Worm (Caenorhabditis elegans) whole organism, young adult: ENCODE results near the gene Y39A1A.27.

Experiments
- B0019.2 ChIP-seq: fragments of 200-800 bp; sonication (Bioruptor generic); conservative IDR thresholded peaks from 2 replicates; pipeline ENCODE4 v1.3.6; 2022; ENCODE audit warnings: missing genetic modification reagents, missing genetic modification characterization, missing compliant biosample characterization
- D2030.7 ChIP-seq: fragments of 200-800 bp; sonication (Bioruptor generic); IDR thresholded peaks from 2 replicates; pipeline ENCODE4 v1.3.6; 2022; ENCODE audit warnings: missing genetic modification reagents, missing genetic modification characterization, missing compliant biosample characterization
- F22D6.2 ChIP-seq: sonication (generic microtip); optimal IDR thresholded peaks from 2 replicates; lab custom pipeline; 2016; ENCODE audit warnings: mild to moderate bottlenecking, missing genetic modification characterization, missing compliant biosample characterization
- F33H1.4 ChIP-seq: fragments of 200-800 bp; sonication (Bioruptor generic); IDR thresholded peaks from 2 replicates; pipeline ENCODE4 v1.3.6; 2022; ENCODE audit warnings: missing genetic modification reagents, missing genetic modification characterization, missing compliant biosample characterization
- F55B11.4 ChIP-seq: sonication (generic microtip); optimal IDR thresholded peaks from 2 replicates; lab custom pipeline; 2016; ENCODE audit warnings: missing compliant biosample characterization, missing genetic modification characterization, borderline replicate concordance; ENCODE audit not compliant: insufficient read depth
- F57A8.1 ChIP-seq: fragments of 200-800 bp; sonication (Bioruptor generic); optimal IDR thresholded peaks from 2 replicates; lab custom pipeline; 2018; ENCODE audit warnings: mild to moderate bottlenecking, missing genetic modification characterization, moderate library complexity, missing compliant biosample characterization
- K12H6.12 ChIP-seq: fragments of 200-800 bp; sonication (Bioruptor generic); optimal IDR thresholded peaks from 2 replicates; lab custom pipeline; 2018; ENCODE audit warnings: mild to moderate bottlenecking, missing genetic modification characterization, missing compliant biosample characterization
- T07F8.4 ChIP-seq: sonication (generic microtip); optimal IDR thresholded peaks from 2 replicates; lab custom pipeline; 2016; ENCODE audit warnings: mild to moderate bottlenecking, missing genetic modification characterization, moderate library complexity, missing compliant biosample characterization
- Y53F4B.3 ChIP-seq: fragments of 200-800 bp; sonication (Bioruptor generic); IDR thresholded peaks from 2 replicates; pipeline ENCODE4 v1.3.6; 2022; ENCODE audit warnings: missing genetic modification reagents, missing genetic modification characterization, missing compliant biosample characterization
- Y67H2A.10 ChIP-seq: fragments of 200-800 bp; sonication (Bioruptor generic); conservative IDR thresholded peaks from 2 replicates; pipeline ENCODE4 v1.3.6; 2022; ENCODE audit warnings: missing genetic modification reagents, missing genetic modification characterization, missing compliant biosample characterization
- Y95B8A.8 ChIP-seq: fragments of 200-800 bp; sonication (Bioruptor generic); IDR thresholded peaks from 2 replicates; pipeline ENCODE4 v1.3.6; 2022; ENCODE audit warnings: missing genetic modification reagents, missing genetic modification characterization, missing compliant biosample characterization
- ZK185.1 ChIP-seq: sonication (generic microtip); optimal IDR thresholded peaks from 2 replicates; lab custom pipeline; 2016; ENCODE audit warnings: mild to moderate bottlenecking, missing genetic modification characterization, missing compliant biosample characterization; ENCODE audit not compliant: poor library complexity, severe bottlenecking
- aptf-2 ChIP-seq: fragments of 200-800 bp; sonication (Bioruptor generic); conservative IDR thresholded peaks from 2 replicates; pipeline ENCODE4 v1.3.6; 2022; ENCODE audit warnings: missing genetic modification reagents, missing genetic modification characterization, missing compliant biosample characterization
- atf-7 ChIP-seq: sonication (generic microtip); optimal IDR thresholded peaks from 2 replicates; lab custom pipeline; 2017; ENCODE audit warnings: mild to moderate bottlenecking, missing genetic modification characterization, missing compliant biosample characterization
- attf-5 ChIP-seq: fragments of 200-800 bp; sonication (Bioruptor generic); optimal IDR thresholded peaks from 2 replicates; lab custom pipeline; 2018; ENCODE audit warnings: mild to moderate bottlenecking, missing genetic modification characterization, missing compliant biosample characterization
- cebp-2 ChIP-seq: fragments of 200-800 bp; sonication (Bioruptor generic); IDR thresholded peaks from 2 replicates; pipeline ENCODE4 v1.3.6; 2022; ENCODE audit warnings: missing genetic modification characterization, missing compliant biosample characterization
- ceh-27 ChIP-seq: fragments of 200-800 bp; sonication (Bioruptor generic); optimal IDR thresholded peaks from 2 replicates; lab custom pipeline; 2018; ENCODE audit warnings: mild to moderate bottlenecking, missing genetic modification characterization, moderate library complexity, missing compliant biosample characterization
- ceh-79 ChIP-seq: sonication (generic microtip); optimal IDR thresholded peaks from 2 replicates; lab custom pipeline; 2017; ENCODE audit warnings: mild to moderate bottlenecking, missing genetic modification characterization, missing compliant biosample characterization
- ceh-91 ChIP-seq: fragments of 200-800 bp; sonication (Bioruptor generic); IDR thresholded peaks from 2 replicates; pipeline ENCODE4 v1.3.6; 2022; ENCODE audit warnings: missing genetic modification reagents, missing genetic modification characterization, missing compliant biosample characterization
- dox-1 ChIP-seq: fragments of 200-800 bp; sonication (Bioruptor generic); IDR thresholded peaks from 2 replicates; pipeline ENCODE4 v1.3.6; 2022; ENCODE audit warnings: missing genetic modification reagents, missing genetic modification characterization, missing compliant biosample characterization
- dpff-1 ChIP-seq: sonication (generic microtip); optimal IDR thresholded peaks from 2 replicates; lab custom pipeline; 2017; ENCODE audit warnings: mild to moderate bottlenecking, missing genetic modification characterization, missing compliant biosample characterization
- dpl-1 ChIP-seq: fragments of 150-350 bp; optimal IDR thresholded peaks from 2 replicates; lab custom pipeline; 2014; ENCODE audit warnings: missing biosample characterization, missing genetic modification reagents, missing genetic modification characterization
- efl-1 ChIP-seq: fragments of 150-350 bp; optimal IDR thresholded peaks from 2 replicates; lab custom pipeline; 2014; ENCODE audit warnings: missing biosample characterization, missing genetic modification reagents, missing genetic modification characterization
- ets-4 ChIP-seq: fragments of 200-800 bp; sonication (Bioruptor generic); optimal IDR thresholded peaks from 2 replicates; lab custom pipeline; 2018; ENCODE audit warnings: mild to moderate bottlenecking, missing genetic modification characterization, missing compliant biosample characterization
- hmg-20 ChIP-seq: fragments of 200-800 bp; sonication (Bioruptor generic); IDR thresholded peaks from 2 replicates; pipeline ENCODE4 v1.3.6; 2022; ENCODE audit warnings: missing genetic modification reagents, missing genetic modification characterization, missing compliant biosample characterization
- lag-1 ChIP-seq: fragments of 200-800 bp; sonication (Bioruptor generic); IDR thresholded peaks from 2 replicates; pipeline ENCODE4 v1.3.6; 2022; ENCODE audit warnings: missing genetic modification reagents, missing genetic modification characterization, missing compliant biosample characterization
- lin-26 ChIP-seq: fragments of 200-800 bp; sonication (Bioruptor generic); IDR thresholded peaks from 2 replicates; pipeline ENCODE4 v1.3.6; 2022; ENCODE audit warnings: missing genetic modification reagents, missing genetic modification characterization, missing compliant biosample characterization
- lin-40 ChIP-seq: sonication (generic microtip); optimal IDR thresholded peaks from 2 replicates; lab custom pipeline; 2016; ENCODE audit warnings: missing genetic modification characterization, mild to moderate bottlenecking, missing compliant biosample characterization, missing genotype, missing genetic modification reagents
- lin-54 ChIP-seq: fragments of 200-800 bp; sonication (Bioruptor generic); optimal IDR thresholded peaks from 2 replicates; lab custom pipeline; 2018; ENCODE audit warnings: mild to moderate bottlenecking, missing genetic modification characterization, missing compliant biosample characterization
- lsy-27 ChIP-seq: sonication (generic microtip); optimal IDR thresholded peaks from 2 replicates; lab custom pipeline; 2017; ENCODE audit warnings: missing genetic modification characterization, mild to moderate bottlenecking, missing compliant biosample characterization, antibody characterized with exemption, missing genotype, borderline replicate concordance; ENCODE audit not compliant: insufficient read depth
- madf-6 ChIP-seq: fragments of 200-800 bp; sonication (Bioruptor generic); IDR thresholded peaks from 2 replicates; pipeline ENCODE4 v1.3.6; 2022; ENCODE audit warnings: missing genetic modification reagents, missing genetic modification characterization, missing compliant biosample characterization
- madf-8 ChIP-seq: fragments of 200-800 bp; sonication (Bioruptor generic); conservative IDR thresholded peaks from 2 replicates; pipeline ENCODE4 v1.3.6; 2022; ENCODE audit warnings: missing genetic modification reagents, missing genetic modification characterization, missing compliant biosample characterization
- mcd-1 ChIP-seq: fragments of 200-800 bp; sonication (Bioruptor generic); IDR thresholded peaks from 2 replicates; pipeline ENCODE4 v1.3.6; 2022; ENCODE audit warnings: missing genetic modification reagents, missing genetic modification characterization, missing compliant biosample characterization
- mes-4 ChIP-seq: sonication (generic microtip); optimal IDR thresholded peaks from 2 replicates; lab custom pipeline; 2016; ENCODE audit warnings: missing genotype, missing genetic modification characterization, missing compliant biosample characterization
- mxl-1 ChIP-seq: sonication (generic microtip); optimal IDR thresholded peaks from 2 replicates; lab custom pipeline; 2016; ENCODE audit warnings: missing genetic modification characterization, missing compliant biosample characterization
- nfya-1 ChIP-seq: sonication (generic microtip); optimal IDR thresholded peaks from 2 replicates; lab custom pipeline; 2017; ENCODE audit warnings: antibody characterized with exemption, missing compliant biosample characterization, missing genetic modification characterization, borderline replicate concordance; ENCODE audit not compliant: insufficient read depth
- nfya-2 ChIP-seq: fragments of 200-800 bp; sonication (Bioruptor generic); IDR thresholded peaks from 2 replicates; pipeline ENCODE4 v1.3.6; 2022; ENCODE audit warnings: missing genetic modification reagents, missing genetic modification characterization, missing compliant biosample characterization
- nfyb-1 ChIP-seq: fragments of 200-800 bp; sonication (Bioruptor generic); IDR thresholded peaks from 2 replicates; pipeline ENCODE4 v1.3.6; 2022; ENCODE audit warnings: missing genetic modification reagents, missing genetic modification characterization, missing compliant biosample characterization
- nhr-90 ChIP-seq: sonication (generic microtip); optimal IDR thresholded peaks from 2 replicates; lab custom pipeline; 2016; ENCODE audit warnings: missing genotype, mild to moderate bottlenecking, missing genetic modification characterization, missing compliant biosample characterization
- rcor-1 ChIP-seq: fragments of 200-800 bp; sonication (Bioruptor generic); IDR thresholded peaks from 2 replicates; pipeline ENCODE4 v1.3.6; 2022; ENCODE audit warnings: missing genetic modification reagents, missing genetic modification characterization, missing compliant biosample characterization
- sea-2 ChIP-seq: fragments of 200-800 bp; sonication (Bioruptor generic); IDR thresholded peaks from 2 replicates; pipeline ENCODE4 v1.3.6; 2022; ENCODE audit warnings: missing genetic modification characterization, missing compliant biosample characterization
- snpc-1.3 ChIP-seq: sonication (generic microtip); optimal IDR thresholded peaks from 2 replicates; lab custom pipeline; 2017; ENCODE audit warnings: missing genetic modification characterization, mild to moderate bottlenecking, missing compliant biosample characterization, antibody characterized with exemption, moderate library complexity, missing genotype, missing genetic modification reagents; ENCODE audit not compliant: insufficient read depth
- unc-130 ChIP-seq: sonication (generic microtip); optimal IDR thresholded peaks from 2 replicates; lab custom pipeline; 2016; ENCODE audit warnings: missing genetic modification reagents, missing genetic modification characterization, missing compliant biosample characterization
- ztf-18 ChIP-seq: sonication (generic microtip); optimal IDR thresholded peaks from 2 replicates; lab custom pipeline; 2016; ENCODE audit warnings: missing genotype, mild to moderate bottlenecking, missing genetic modification characterization, missing compliant biosample characterization
- ztf-25 ChIP-seq: fragments of 200-800 bp; sonication (Bioruptor generic); IDR thresholded peaks from 2 replicates; pipeline ENCODE4 v1.3.6; 2022; ENCODE audit warnings: missing genetic modification reagents, missing genetic modification characterization, missing compliant biosample characterization
- ztf-28 ChIP-seq: fragments of 200-800 bp; sonication (Bioruptor generic); IDR thresholded peaks from 2 replicates; pipeline ENCODE4 v1.3.6; 2022; ENCODE audit warnings: missing genetic modification reagents, missing genetic modification characterization, missing compliant biosample characterization
- ztf-3 ChIP-seq: fragments of 200-800 bp; sonication (Bioruptor generic); optimal IDR thresholded peaks from 2 replicates; lab custom pipeline; 2018; ENCODE audit warnings: mild to moderate bottlenecking, missing genetic modification characterization, missing compliant biosample characterization
- ztf-6 ChIP-seq: fragments of 200-800 bp; sonication (Bioruptor generic); IDR thresholded peaks from 2 replicates; pipeline ENCODE4 v1.3.6; 2022; ENCODE audit warnings: missing genetic modification reagents, missing genetic modification characterization, missing compliant biosample characterization

Gene Y39A1A.27

DNA sequence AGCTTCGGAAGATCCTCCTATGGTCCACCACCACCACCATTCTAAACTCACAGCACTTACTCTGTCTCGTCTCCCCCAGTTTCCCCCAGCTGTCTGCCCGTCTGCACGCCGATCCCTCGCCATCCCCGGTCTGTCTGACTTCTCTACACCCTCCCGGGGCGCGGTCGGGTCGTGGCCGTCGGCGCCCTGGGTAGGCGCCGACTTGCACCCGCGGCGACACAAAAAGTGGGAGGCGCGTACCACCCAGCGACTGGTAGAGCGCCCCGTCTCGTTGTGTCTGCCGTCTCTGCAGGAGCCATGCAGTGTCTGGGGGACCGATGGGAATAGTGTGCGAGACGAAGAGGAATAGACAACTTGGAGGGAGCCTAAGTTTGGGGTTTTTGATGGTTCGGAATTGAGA is 4.7 kb upstream of the Y39A1A.27 start:
- no peak for TF ChIP-seq nfya-1 (tag; lab: Kevin White, UChicago)
- TF ChIP-seq atf-7 (tag; lab: Kevin White, UChicago) = no peak
- TF ChIP-seq nfya-2 (GFP tag; lab: Robert Waterston, UW) = no peak
- TF ChIP-seq unc-130 (GFP tag; lab: Kevin White, UChicago) = no peak
- 0 out of 2 replicates have a peak, but pooled peaks have one; percentile 31 for TF ChIP-seq lin-26 (GFP tag; lab: Robert Waterston, UW)
- peak; percentile 78 for TF ChIP-seq ceh-27 (GFP tag; lab: Kevin White, UChicago)
- no peak for TF ChIP-seq aptf-2
- no peak for TF ChIP-seq ztf-3 (GFP tag; lab: Kevin White, UChicago)
- no peak for TF ChIP-seq cebp-2 (GFP tag; lab: Robert Waterston, UW)
- TF ChIP-seq mxl-1 (tag; lab: Kevin White, UChicago) = no peak
- TF ChIP-seq F55B11.4 (tag; lab: Kevin White, UChicago) = no peak
- no peak for TF ChIP-seq ceh-91 (GFP tag; lab: Robert Waterston, UW)
- peak; percentile 46 for TF ChIP-seq ets-4 (GFP tag; lab: Kevin White, UChicago)
- no peak for TF ChIP-seq ztf-28 (GFP tag; lab: Robert Waterston, UW)
- no peak for TF ChIP-seq ztf-25 (GFP tag; lab: Robert Waterston, UW)
- no peak for TF ChIP-seq snpc-1.3 (tag; lab: Kevin White, UChicago)
- no peak for TF ChIP-seq F22D6.2 (tag; lab: Kevin White, UChicago)
- no peak for TF ChIP-seq mes-4 (tag; lab: Kevin White, UChicago)
- no peak for TF ChIP-seq Y53F4B.3
- no peak for TF ChIP-seq lag-1 (GFP tag; lab: Robert Waterston, UW)
- TF ChIP-seq K12H6.12 (tag; lab: Kevin White, UChicago) = peak; percentile 84
- TF ChIP-seq F33H1.4 = no peak
- no peak for TF ChIP-seq Y67H2A.10
- no peak for TF ChIP-seq hmg-20
- TF ChIP-seq dpff-1 (tag; lab: Kevin White, UChicago) = no peak
- no peak for TF ChIP-seq dpl-1
- peak; percentile 75 for TF ChIP-seq nfyb-1 (GFP tag; lab: Robert Waterston, UW)
- peak; percentile 78 for TF ChIP-seq attf-5
- peak; percentile 9 for TF ChIP-seq nhr-90
- no peak for TF ChIP-seq lsy-27
- TF ChIP-seq efl-1 = no peak
- TF ChIP-seq rcor-1 (GFP tag; lab: Robert Waterston, UW) = no peak
- no peak for TF ChIP-seq Y95B8A.8 (GFP tag; lab: Robert Waterston, UW)
- no peak for TF ChIP-seq T07F8.4
- no peak for TF ChIP-seq ztf-6 (GFP tag; lab: Robert Waterston, UW)
- TF ChIP-seq ztf-18 (tag; lab: Kevin White, UChicago) = peak; percentile 44
- peak; percentile 32 for TF ChIP-seq lin-54 (GFP tag; lab: Kevin White, UChicago)
- no peak for TF ChIP-seq B0019.2 (GFP tag; lab: Robert Waterston, UW)
- TF ChIP-seq F57A8.1 (GFP tag; lab: Kevin White, UChicago) = no peak
- no peak for TF ChIP-seq madf-8 (GFP tag; lab: Robert Waterston, UW)
- TF ChIP-seq lin-40 (tag; lab: Kevin White, UChicago) = peak; percentile 67
- no peak for TF ChIP-seq ZK185.1 (tag; lab: Kevin White, UChicago)
- no peak for TF ChIP-seq ceh-79 (tag; lab: Kevin White, UChicago)
- TF ChIP-seq D2030.7 = peak; percentile 33; the same call in 1 of the 2 replicates
- peak; percentile 76 for TF ChIP-seq dox-1 (GFP tag; lab: Robert Waterston, UW)
- TF ChIP-seq sea-2 = no peak
- peak; percentile 82 for TF ChIP-seq mcd-1
- peak; percentile 13; the same call in 1 of the 2 replicates for TF ChIP-seq madf-6 (GFP tag; lab: Robert Waterston, UW)
